Fruit fly (Drosophila melanogaster) whole organism, adult: ENCODE data around the gene CG13738.
A peak's percentile ranks its signal among the peaks of the same experiment; 100 is the strongest.

Experiments
- CG11617 ChIP-seq: fragments of 200-800 bp; sonication (Bioruptor generic); optimal IDR thresholded peaks from 2 replicates; lab custom pipeline; 2017; ENCODE audit warnings: mild to moderate bottlenecking, missing biosample characterization, missing genetic modification reagents, missing genetic modification characterization
- CG12768 ChIP-seq: fragments of 200-800 bp; sonication (Bioruptor generic); optimal IDR thresholded peaks from 2 replicates; lab custom pipeline; 2017; ENCODE audit warnings: missing biosample characterization, missing genetic modification characterization, mild to moderate bottlenecking, moderate library complexity, missing genetic modification reagents
- CG14711 ChIP-seq: fragments of 200-800 bp; sonication (Bioruptor generic); optimal IDR thresholded peaks from 2 replicates; lab custom pipeline; 2018; ENCODE audit warnings: missing biosample characterization, mild to moderate bottlenecking, missing genetic modification characterization, moderate library complexity
- CG1620 ChIP-seq: fragments of 200-800 bp; sonication (Bioruptor generic); optimal IDR thresholded peaks from 2 replicates; lab custom pipeline; 2016; ENCODE audit warnings: missing biosample characterization, missing genetic modification characterization
- CG33017 ChIP-seq: fragments of 200-800 bp; sonication (Bioruptor generic); optimal IDR thresholded peaks from 2 replicates; lab custom pipeline; 2018; ENCODE audit warnings: missing biosample characterization, mild to moderate bottlenecking, missing genetic modification characterization, moderate library complexity
- CG5204 ChIP-seq: fragments of 200-800 bp; sonication (Bioruptor generic); optimal IDR thresholded peaks from 2 replicates; lab custom pipeline; 2016; ENCODE audit warnings: missing biosample characterization, missing genetic modification characterization
- CG7045 ChIP-seq: fragments of 200-800 bp; sonication (Bioruptor generic); optimal IDR thresholded peaks from 2 replicates; lab custom pipeline; 2017; ENCODE audit warnings: missing biosample characterization, mild to moderate bottlenecking, missing genetic modification characterization
- CG7101 ChIP-seq: fragments of 200-800 bp; sonication (Bioruptor generic); optimal IDR thresholded peaks from 2 replicates; lab custom pipeline; 2018; ENCODE audit warnings: missing biosample characterization, mild to moderate bottlenecking, missing genetic modification characterization, moderate library complexity
- Clk ChIP-seq: fragments of 200-800 bp; sonication (Bioruptor generic); optimal IDR thresholded peaks from 2 replicates; lab custom pipeline; 2017; ENCODE audit warnings: missing biosample characterization, missing genetic modification characterization
- Crg-1 ChIP-seq: fragments of 200-800 bp; sonication (Bioruptor generic); optimal IDR thresholded peaks from 2 replicates; lab custom pipeline; 2016; ENCODE audit warnings: missing biosample characterization, missing genetic modification characterization
- Hr96 ChIP-seq: fragments of 200-800 bp; sonication (Bioruptor generic); optimal IDR thresholded peaks from 2 replicates; lab custom pipeline; 2016; ENCODE audit warnings: missing biosample characterization, missing genetic modification characterization
- Mnt ChIP-seq: fragments of 200-800 bp; sonication (Bioruptor generic); optimal IDR thresholded peaks from 2 replicates; lab custom pipeline; 2016; ENCODE audit warnings: missing biosample characterization, mild to moderate bottlenecking, missing genetic modification characterization
- bab1 ChIP-seq: fragments of 200-800 bp; sonication (Bioruptor generic); optimal IDR thresholded peaks from 3 replicates; lab custom pipeline; 2019; ENCODE audit warnings: missing biosample characterization, mild to moderate bottlenecking, missing genetic modification characterization, moderate library complexity
- cic ChIP-seq: fragments of 200-800 bp; sonication (Bioruptor generic); optimal IDR thresholded peaks from 2 replicates; lab custom pipeline; 2017; ENCODE audit warnings: missing biosample characterization, mild to moderate bottlenecking, missing genetic modification characterization, moderate library complexity
- cnc ChIP-seq, 2 experiments: fragments of >200 bp; optimal IDR thresholded peaks; 2 replicates each; lab custom pipeline; 2017
- kay ChIP-seq: fragments of 200-800 bp; sonication (Bioruptor generic); peaks from one replicate; lab custom pipeline; 2016; ENCODE audit warnings: missing biosample characterization, missing genetic modification characterization, borderline replicate concordance
- ovo ChIP-seq: fragments of 200-800 bp; sonication (Bioruptor generic); optimal IDR thresholded peaks from 2 replicates; lab custom pipeline; 2016; ENCODE audit warnings: missing biosample characterization, missing genetic modification characterization
- pad ChIP-seq: fragments of 200-800 bp; sonication (Bioruptor generic); optimal IDR thresholded peaks from 3 replicates; lab custom pipeline; 2017; ENCODE audit warnings: missing biosample characterization, missing genetic modification characterization, mild to moderate bottlenecking, moderate library complexity, missing genetic modification reagents
- tj ChIP-seq: fragments of 200-800 bp; sonication (Bioruptor generic); optimal IDR thresholded peaks from 3 replicates; lab custom pipeline; 2017; ENCODE audit warnings: missing biosample characterization, mild to moderate bottlenecking, missing genetic modification characterization, moderate library complexity
- toe ChIP-seq: fragments of 200-800 bp; sonication (Bioruptor generic); optimal IDR thresholded peaks from 2 replicates; lab custom pipeline; 2016; ENCODE audit warnings: missing biosample characterization, missing genetic modification characterization

Gene CG13738

dm6 chr3L:13934902-13935301, 38.4 kb downstream of the CG13738 start:
- TF ChIP-seq tj (GFP tag; lab: Kevin White, UChicago) (no peak), CG14711 (tag; lab: Kevin White, UChicago) (no peak), toe (no peak), CG1620 (GFP tag; lab: Kevin White, UChicago) (no peak), CG5204 (no peak), CG12768 (GFP tag; lab: Kevin White, UChicago) (no peak), kay (GFP tag; lab: Kevin White, UChicago) (no peak), Hr96 (no peak), ovo (GFP tag; lab: Kevin White, UChicago) (no peak), CG33017 (tag; lab: Kevin White, UChicago) (no peak), cic (GFP tag; lab: Kevin White, UChicago) (no peak), CG7101 (tag; lab: Kevin White, UChicago) (no peak), CG11617 (GFP tag; lab: Kevin White, UChicago) (no peak), cnc (optimal IDR thresholded peaks at IDR 0.05; lab: Kevin White, UChicago) (no peak), Clk (GFP tag; lab: Kevin White, UChicago) (no peak)

dm6 chr3L:13928769-13929594, 44.3 kb downstream of the CG13738 start, which contains the start of the genes CG8833 and DCTN1-p150:
CG8833 (minus strand) TSS chr3L:13929000.
DCTN1-p150 (plus strand) TSS chr3L:13929387.
- no peak for TF ChIP-seq Clk (GFP tag; lab: Kevin White, UChicago)
- TF ChIP-seq Mnt: no peak
- TF ChIP-seq Hr96: peak; percentile 19
- peak; percentile 46 for TF ChIP-seq CG1620 (GFP tag; lab: Kevin White, UChicago)
- TF ChIP-seq CG14711 (tag; lab: Kevin White, UChicago): peak; percentile 20
- peak; percentile 7 for TF ChIP-seq CG11617 (GFP tag; lab: Kevin White, UChicago)
- TF ChIP-seq ovo (GFP tag; lab: Kevin White, UChicago): no peak
- TF ChIP-seq CG12768 (GFP tag; lab: Kevin White, UChicago): no peak
- TF ChIP-seq pad: peak; percentile 6
- peak; percentile 22 for TF ChIP-seq CG7045 (GFP tag; lab: Kevin White, UChicago)
- TF ChIP-seq CG5204: no peak
- no peak for TF ChIP-seq cic (GFP tag; lab: Kevin White, UChicago)
- no peak for TF ChIP-seq bab1 (GFP tag; lab: Kevin White, UChicago)
- TF ChIP-seq kay (GFP tag; lab: Kevin White, UChicago): peak; percentile 75
- TF ChIP-seq tj (GFP tag; lab: Kevin White, UChicago): peak; percentile 25
- peak; percentile 54 for TF ChIP-seq toe
- TF ChIP-seq Crg-1 (GFP tag; lab: Kevin White, UChicago): no peak
- no peak for TF ChIP-seq CG33017 (tag; lab: Kevin White, UChicago)
- TF ChIP-seq CG7101 (tag; lab: Kevin White, UChicago): peak; percentile 25
- no peak for TF ChIP-seq cnc (optimal IDR thresholded peaks at IDR 0.05; lab: Kevin White, UChicago)

dm6 chr3L:13925117-13925726, 48.1 kb downstream of the CG13738 start, which contains the start of gene Rgl:
Rgl (minus strand) TSS chr3L:13925335.
- no peak for TF ChIP-seq CG12768 (GFP tag; lab: Kevin White, UChicago)
- TF ChIP-seq tj (GFP tag; lab: Kevin White, UChicago): peak; percentile 23

dm6 chr3L:13924646-13925045, 48.6 kb downstream of the CG13738 start:
- no peak for TF ChIP-seq CG5204
- TF ChIP-seq CG1620 (GFP tag; lab: Kevin White, UChicago): no peak
- TF ChIP-seq CG7101 (tag; lab: Kevin White, UChicago): peak; percentile 9
- TF ChIP-seq cic (GFP tag; lab: Kevin White, UChicago): no peak
- no peak for TF ChIP-seq ovo (GFP tag; lab: Kevin White, UChicago)
- TF ChIP-seq CG14711 (tag; lab: Kevin White, UChicago): no peak
- no peak for TF ChIP-seq toe
- TF ChIP-seq CG7045 (GFP tag; lab: Kevin White, UChicago): no peak
- TF ChIP-seq kay (GFP tag; lab: Kevin White, UChicago): no peak
- TF ChIP-seq Crg-1 (GFP tag; lab: Kevin White, UChicago): peak; percentile 47

dm6 chr3L:13923332-13924272, 49.7 kb downstream of the CG13738 start:
- TF ChIP-seq cnc (optimal IDR thresholded peaks at IDR 0.05; lab: Kevin White, UChicago) (no peak), CG5204 (no peak), kay (GFP tag; lab: Kevin White, UChicago) (peak; percentile 68), CG1620 (GFP tag; lab: Kevin White, UChicago) (no peak), Crg-1 (GFP tag; lab: Kevin White, UChicago) (peak; percentile 24), bab1 (GFP tag; lab: Kevin White, UChicago) (peak; percentile 6), tj (GFP tag; lab: Kevin White, UChicago) (peak; percentile 61)
